Worm (Caenorhabditis elegans) whole organism, young adult: ENCODE data around the gene Y39A1A.21.

Experiments used
- F37B4.10 ChIP-seq: fragments of 200-800 bp; sonication (Bioruptor generic); IDR thresholded peaks from 2 replicates; pipeline ENCODE4 v1.3.6; 2022; ENCODE audit warnings: missing genetic modification characterization, missing compliant biosample characterization
- T26A5.8 ChIP-seq: sonication (generic microtip); optimal IDR thresholded peaks from 2 replicates; lab custom pipeline; 2016; ENCODE audit warnings: missing genetic modification characterization, missing compliant biosample characterization
- Y53F4B.3 ChIP-seq: fragments of 200-800 bp; sonication (Bioruptor generic); IDR thresholded peaks from 2 replicates; pipeline ENCODE4 v1.3.6; 2022; ENCODE audit warnings: missing genetic modification reagents, missing genetic modification characterization, missing compliant biosample characterization
- aptf-2 ChIP-seq: fragments of 200-800 bp; sonication (Bioruptor generic); conservative IDR thresholded peaks from 2 replicates; pipeline ENCODE4 v1.3.6; 2022; ENCODE audit warnings: missing genetic modification reagents, missing genetic modification characterization, missing compliant biosample characterization
- ceh-79 ChIP-seq: sonication (generic microtip); optimal IDR thresholded peaks from 2 replicates; lab custom pipeline; 2017; ENCODE audit warnings: mild to moderate bottlenecking, missing genetic modification characterization, missing compliant biosample characterization
- nfya-2 ChIP-seq: fragments of 200-800 bp; sonication (Bioruptor generic); IDR thresholded peaks from 2 replicates; pipeline ENCODE4 v1.3.6; 2022; ENCODE audit warnings: missing genetic modification reagents, missing genetic modification characterization, missing compliant biosample characterization
- nhr-90 ChIP-seq: sonication (generic microtip); optimal IDR thresholded peaks from 2 replicates; lab custom pipeline; 2016; ENCODE audit warnings: missing genotype, mild to moderate bottlenecking, missing genetic modification characterization, missing compliant biosample characterization
- rec-8 ChIP-seq, 2 experiments: sonication (generic microtip); optimal IDR thresholded peaks; 2 replicates each; lab custom pipeline; 2016; ENCODE audit warnings: mild to moderate bottlenecking in 2 of 2, missing genetic modification characterization in 2 of 2, missing genetic modification reagents in 2 of 2, missing genotype in 2 of 2, missing biosample characterization in 1 of 2, missing compliant biosample characterization in 1 of 2, moderate library complexity in 1 of 2
- sea-2 ChIP-seq: fragments of 200-800 bp; sonication (Bioruptor generic); IDR thresholded peaks from 2 replicates; pipeline ENCODE4 v1.3.6; 2022; ENCODE audit warnings: missing genetic modification characterization, missing compliant biosample characterization
- snpc-3.4 ChIP-seq: sonication (generic microtip); optimal IDR thresholded peaks from 2 replicates; lab custom pipeline; 2017; ENCODE audit warnings: missing genetic modification characterization, mild to moderate bottlenecking, missing compliant biosample characterization, antibody characterized with exemption, moderate library complexity, missing genotype, missing genetic modification reagents
- ztf-25 ChIP-seq: fragments of 200-800 bp; sonication (Bioruptor generic); IDR thresholded peaks from 2 replicates; pipeline ENCODE4 v1.3.6; 2022; ENCODE audit warnings: missing genetic modification reagents, missing genetic modification characterization, missing compliant biosample characterization
- ztf-26 ChIP-seq: sonication (generic microtip); optimal IDR thresholded peaks from 2 replicates; lab custom pipeline; 2017; ENCODE audit warnings: missing genetic modification characterization, missing compliant biosample characterization

ce11 chrIII:10666640-10667039 is 40.2 kb downstream of the Y39A1A.21 start:
- TF ChIP-seq ztf-26 (tag; lab: Kevin White, UChicago) (no peak), ztf-25 (GFP tag; lab: Robert Waterston, UW) (no peak), sea-2 (GFP tag; lab: Robert Waterston, UW) (no peak), Y53F4B.3 (no peak), rec-8 (tag; optimal IDR thresholded peaks at IDR 0.05; lab: Kevin White, UChicago) (no peak), nhr-90 (tag; lab: Kevin White, UChicago) (no peak), snpc-3.4 (tag; lab: Kevin White, UChicago) (no peak), aptf-2 (GFP tag; lab: Robert Waterston, UW) (no peak), F37B4.10 (no peak), nfya-2 (GFP tag; lab: Robert Waterston, UW) (no peak), T26A5.8 (tag; lab: Kevin White, UChicago) (no peak), ceh-79 (no peak)
